Worm (Caenorhabditis elegans) whole organism, early embryonic: Measurements from ENCODE around the gene F22F4.5.

Experiments
- B0310.2 ChIP-seq: sonication (generic microtip); optimal IDR thresholded peaks from 2 replicates; lab custom pipeline; 2016; ENCODE audit warnings: mild to moderate bottlenecking, missing genetic modification characterization, missing compliant biosample characterization
- F13C5.2 ChIP-seq: sonication (generic microtip); optimal IDR thresholded peaks from 2 replicates; lab custom pipeline; 2017; ENCODE audit warnings: mild to moderate bottlenecking, missing genetic modification characterization, inconsistent platforms, missing compliant biosample characterization
- aly-1 ChIP-seq: sonication (generic microtip); optimal IDR thresholded peaks from 2 replicates; lab custom pipeline; 2016; ENCODE audit warnings: missing genetic modification characterization, missing compliant biosample characterization
- ama-1 ChIP-seq: fragments of 150-350 bp; optimal IDR thresholded peaks from 2 replicates; lab custom pipeline; 2014
- ceh-13 ChIP-seq: fragments of 200-800 bp; sonication (Bioruptor generic); optimal IDR thresholded peaks from 2 replicates; lab custom pipeline; 2018; ENCODE audit warnings: mild to moderate bottlenecking, missing genetic modification characterization, missing compliant biosample characterization
- ceh-36 ChIP-seq: sonication (generic microtip); optimal IDR thresholded peaks from 2 replicates; lab custom pipeline; 2016; ENCODE audit warnings: missing genetic modification characterization, inconsistent platforms, missing compliant biosample characterization
- ets-7 ChIP-seq: sonication (generic microtip); optimal IDR thresholded peaks from 2 replicates; lab custom pipeline; 2016; ENCODE audit warnings: missing genotype, missing genetic modification characterization, missing compliant biosample characterization
- flt-1 ChIP-seq: fragments of 200-800 bp; sonication (Bioruptor generic); IDR thresholded peaks from 2 replicates; pipeline ENCODE4 v1.3.6; 2022; ENCODE audit warnings: missing genetic modification characterization, missing compliant biosample characterization
- hmbx-1 ChIP-seq: sonication (generic microtip); optimal IDR thresholded peaks from 2 replicates; lab custom pipeline; 2016; ENCODE audit warnings: mild to moderate bottlenecking, missing genetic modification characterization, missing compliant biosample characterization
- hmg-4 ChIP-seq: fragments of 200-800 bp; sonication (Bioruptor generic); optimal IDR thresholded peaks from 2 replicates; lab custom pipeline; 2018; ENCODE audit warnings: mild to moderate bottlenecking, missing genetic modification characterization, missing compliant biosample characterization
- hnd-1 ChIP-seq: sonication (generic microtip); optimal IDR thresholded peaks from 2 replicates; lab custom pipeline; 2016; ENCODE audit warnings: missing genetic modification characterization, missing compliant biosample characterization
- pes-1 ChIP-seq: fragments of 200-800 bp; sonication (Bioruptor generic); IDR thresholded peaks from 2 replicates; pipeline ENCODE4 v1.3.6; 2022; ENCODE audit warnings: missing genetic modification reagents, missing genetic modification characterization, missing compliant biosample characterization
- scrt-1 ChIP-seq: fragments of 200-800 bp; sonication (Bioruptor generic); IDR thresholded peaks from 2 replicates; pipeline ENCODE4 v1.3.6; 2022; ENCODE audit warnings: missing genetic modification characterization, missing compliant biosample characterization
- sea-1 ChIP-seq: fragments of 200-800 bp; sonication (Bioruptor generic); conservative IDR thresholded peaks from 2 replicates; pipeline ENCODE4 v1.3.6; 2022; ENCODE audit warnings: missing genetic modification characterization, missing compliant biosample characterization
- tbx-11 ChIP-seq: fragments of 200-800 bp; sonication (Bioruptor generic); IDR thresholded peaks from 2 replicates; pipeline ENCODE4 v1.3.6; 2022; ENCODE audit warnings: missing genetic modification characterization, missing compliant biosample characterization
- tbx-37 ChIP-seq: fragments of 200-800 bp; sonication (Bioruptor generic); conservative IDR thresholded peaks from 2 replicates; pipeline ENCODE4 v1.3.6; 2022; ENCODE audit warnings: missing genetic modification reagents, missing genetic modification characterization, missing compliant biosample characterization
- tra-4 ChIP-seq: sonication (generic microtip); optimal IDR thresholded peaks from 2 replicates; lab custom pipeline; 2017; ENCODE audit warnings: missing genetic modification characterization, missing compliant biosample characterization

F22F4.5 gene

ce11 chrX:5992770-5993169 lies at the start of gene F22F4.5:
Gene F22F4.5 (minus strand): TSS chrX:5992870.
- TF ChIP-seq scrt-1 (no peak), ceh-36 (tag; lab: Kevin White, UChicago) (no peak), hmbx-1 (no peak), hmg-4 (GFP tag; lab: Kevin White, UChicago) (no peak), tbx-37 (no peak), tra-4 (no peak), ets-7 (no peak), flt-1 (GFP tag; lab: Robert Waterston, UW) (no peak), pes-1 (GFP tag; lab: Robert Waterston, UW) (no peak), sea-1 (GFP tag; lab: Robert Waterston, UW) (no peak), B0310.2 (no peak), ama-1 (lab: Kevin White, UChicago) (no peak), hnd-1 (tag; lab: Kevin White, UChicago) (no peak), tbx-11 (no peak), aly-1 (tag; lab: Kevin White, UChicago) (no peak), ceh-13 (GFP tag; lab: Kevin White, UChicago) (no peak), F13C5.2 (tag; lab: Kevin White, UChicago) (no peak)

ce11 chrX:6041995-6042481 lies 49.4 kb upstream of the F22F4.5 start:
- TF ChIP-seq B0310.2 (no peak), F13C5.2 (tag; lab: Kevin White, UChicago) (no peak), hnd-1 (tag; lab: Kevin White, UChicago) (no peak), tra-4 (no peak), scrt-1 (no peak), ets-7 (no peak), hmbx-1 (no peak)

ce11 chrX:6041094-6041441 lies 48.4 kb upstream of the F22F4.5 start:
- no peak for TF ChIP-seq tbx-11
- TF ChIP-seq hnd-1 (tag; lab: Kevin White, UChicago), result no peak
- no peak for TF ChIP-seq B0310.2
- TF ChIP-seq sea-1 (GFP tag; lab: Robert Waterston, UW), result no peak
- TF ChIP-seq flt-1 (GFP tag; lab: Robert Waterston, UW), result no peak
- no peak for TF ChIP-seq ama-1 (lab: Kevin White, UChicago)
- no peak for TF ChIP-seq hmbx-1
- TF ChIP-seq ceh-36 (tag; lab: Kevin White, UChicago), result no peak
- TF ChIP-seq tbx-37, result no peak
- no peak for TF ChIP-seq ceh-13 (GFP tag; lab: Kevin White, UChicago)
- TF ChIP-seq aly-1 (tag; lab: Kevin White, UChicago), result no peak
- TF ChIP-seq hmg-4 (GFP tag; lab: Kevin White, UChicago), result no peak
- TF ChIP-seq scrt-1, result no peak
- TF ChIP-seq pes-1 (GFP tag; lab: Robert Waterston, UW), result no peak

ce11 chrX:6040435-6041093 lies 47.9 kb upstream of the F22F4.5 start:
- TF ChIP-seq tbx-11 (no peak), hmg-4 (GFP tag; lab: Kevin White, UChicago) (peak; percentile 56)

ce11 chrX:6039544-6039943 lies 46.9 kb upstream of the F22F4.5 start, which contains the start of gene hsp-25:
Gene hsp-25 (minus strand): TSS chrX:6039644.
- TF ChIP-seq ets-7 (no peak), tra-4 (no peak), ama-1 (lab: Kevin White, UChicago) (no peak), ceh-36 (tag; lab: Kevin White, UChicago) (no peak), pes-1 (GFP tag; lab: Robert Waterston, UW) (no peak), tbx-37 (no peak), hmg-4 (GFP tag; lab: Kevin White, UChicago) (no peak), hmbx-1 (no peak), B0310.2 (no peak), flt-1 (GFP tag; lab: Robert Waterston, UW) (no peak), ceh-13 (GFP tag; lab: Kevin White, UChicago) (no peak), aly-1 (tag; lab: Kevin White, UChicago) (no peak), tbx-11 (no peak), sea-1 (GFP tag; lab: Robert Waterston, UW) (no peak), scrt-1 (no peak), hnd-1 (tag; lab: Kevin White, UChicago) (no peak), F13C5.2 (tag; lab: Kevin White, UChicago) (no peak)

- no peak for TF ChIP-seq ets-7
- TF ChIP-seq flt-1 (GFP tag; lab: Robert Waterston, UW), result no peak
- TF ChIP-seq ceh-36 (tag; lab: Kevin White, UChicago), result no peak
- no peak for TF ChIP-seq ama-1 (lab: Kevin White, UChicago)
- no peak for TF ChIP-seq pes-1 (GFP tag; lab: Robert Waterston, UW)
- TF ChIP-seq scrt-1, result no peak
Measured at ce11 chrX:6031169-6031568, 38.5 kb upstream of the F22F4.5 start, which contains the start of gene ipp-5. Gene ipp-5 (plus strand): TSS chrX:6031469.

ce11 chrX:6029075-6029474 lies 36.4 kb upstream of the F22F4.5 start:
- no peak for TF ChIP-seq B0310.2
- TF ChIP-seq F13C5.2 (tag; lab: Kevin White, UChicago), result no peak
- TF ChIP-seq tbx-11, result no peak
- TF ChIP-seq ets-7, result no peak
- no peak for TF ChIP-seq tra-4
- TF ChIP-seq tbx-37, result no peak
- TF ChIP-seq hmg-4 (GFP tag; lab: Kevin White, UChicago), result no peak
- TF ChIP-seq pes-1 (GFP tag; lab: Robert Waterston, UW), result no peak
- TF ChIP-seq flt-1 (GFP tag; lab: Robert Waterston, UW), result no peak
- TF ChIP-seq aly-1 (tag; lab: Kevin White, UChicago), result no peak
